Fruit fly (Drosophila melanogaster) whole organism, adult: ENCODE data around the gene CG42526.

Source experiments
- CG11617 ChIP-seq: fragments of 200-800 bp; sonication (Bioruptor generic); optimal IDR thresholded peaks from 2 replicates; lab custom pipeline; 2017; ENCODE audit warnings: mild to moderate bottlenecking, missing biosample characterization, missing genetic modification reagents, missing genetic modification characterization
- CG12768 ChIP-seq: fragments of 200-800 bp; sonication (Bioruptor generic); optimal IDR thresholded peaks from 2 replicates; lab custom pipeline; 2017; ENCODE audit warnings: missing biosample characterization, missing genetic modification characterization, mild to moderate bottlenecking, moderate library complexity, missing genetic modification reagents
- CG14711 ChIP-seq: fragments of 200-800 bp; sonication (Bioruptor generic); optimal IDR thresholded peaks from 2 replicates; lab custom pipeline; 2018; ENCODE audit warnings: missing biosample characterization, mild to moderate bottlenecking, missing genetic modification characterization, moderate library complexity
- CG1620 ChIP-seq: fragments of 200-800 bp; sonication (Bioruptor generic); optimal IDR thresholded peaks from 2 replicates; lab custom pipeline; 2016; ENCODE audit warnings: missing biosample characterization, missing genetic modification characterization
- CG33017 ChIP-seq: fragments of 200-800 bp; sonication (Bioruptor generic); optimal IDR thresholded peaks from 2 replicates; lab custom pipeline; 2018; ENCODE audit warnings: missing biosample characterization, mild to moderate bottlenecking, missing genetic modification characterization, moderate library complexity
- CG5204 ChIP-seq: fragments of 200-800 bp; sonication (Bioruptor generic); optimal IDR thresholded peaks from 2 replicates; lab custom pipeline; 2016; ENCODE audit warnings: missing biosample characterization, missing genetic modification characterization
- CG7045 ChIP-seq: fragments of 200-800 bp; sonication (Bioruptor generic); optimal IDR thresholded peaks from 2 replicates; lab custom pipeline; 2017; ENCODE audit warnings: missing biosample characterization, mild to moderate bottlenecking, missing genetic modification characterization
- CG7101 ChIP-seq: fragments of 200-800 bp; sonication (Bioruptor generic); optimal IDR thresholded peaks from 2 replicates; lab custom pipeline; 2018; ENCODE audit warnings: missing biosample characterization, mild to moderate bottlenecking, missing genetic modification characterization, moderate library complexity
- Clk ChIP-seq: fragments of 200-800 bp; sonication (Bioruptor generic); optimal IDR thresholded peaks from 2 replicates; lab custom pipeline; 2017; ENCODE audit warnings: missing biosample characterization, missing genetic modification characterization
- Crg-1 ChIP-seq: fragments of 200-800 bp; sonication (Bioruptor generic); optimal IDR thresholded peaks from 2 replicates; lab custom pipeline; 2016; ENCODE audit warnings: missing biosample characterization, missing genetic modification characterization
- Hr96 ChIP-seq: fragments of 200-800 bp; sonication (Bioruptor generic); optimal IDR thresholded peaks from 2 replicates; lab custom pipeline; 2016; ENCODE audit warnings: missing biosample characterization, missing genetic modification characterization
- Mnt ChIP-seq: fragments of 200-800 bp; sonication (Bioruptor generic); optimal IDR thresholded peaks from 2 replicates; lab custom pipeline; 2016; ENCODE audit warnings: missing biosample characterization, mild to moderate bottlenecking, missing genetic modification characterization
- bab1 ChIP-seq: fragments of 200-800 bp; sonication (Bioruptor generic); optimal IDR thresholded peaks from 3 replicates; lab custom pipeline; 2019; ENCODE audit warnings: missing biosample characterization, mild to moderate bottlenecking, missing genetic modification characterization, moderate library complexity
- cic ChIP-seq: fragments of 200-800 bp; sonication (Bioruptor generic); optimal IDR thresholded peaks from 2 replicates; lab custom pipeline; 2017; ENCODE audit warnings: missing biosample characterization, mild to moderate bottlenecking, missing genetic modification characterization, moderate library complexity
- cnc ChIP-seq, 2 experiments: fragments of >200 bp; optimal IDR thresholded peaks; 2 replicates each; lab custom pipeline; 2017
- kay ChIP-seq: fragments of 200-800 bp; sonication (Bioruptor generic); peaks from one replicate; lab custom pipeline; 2016; ENCODE audit warnings: missing biosample characterization, missing genetic modification characterization, borderline replicate concordance
- ovo ChIP-seq: fragments of 200-800 bp; sonication (Bioruptor generic); optimal IDR thresholded peaks from 2 replicates; lab custom pipeline; 2016; ENCODE audit warnings: missing biosample characterization, missing genetic modification characterization
- pad ChIP-seq: fragments of 200-800 bp; sonication (Bioruptor generic); optimal IDR thresholded peaks from 3 replicates; lab custom pipeline; 2017; ENCODE audit warnings: missing biosample characterization, missing genetic modification characterization, mild to moderate bottlenecking, moderate library complexity, missing genetic modification reagents
- tj ChIP-seq: fragments of 200-800 bp; sonication (Bioruptor generic); optimal IDR thresholded peaks from 3 replicates; lab custom pipeline; 2017; ENCODE audit warnings: missing biosample characterization, mild to moderate bottlenecking, missing genetic modification characterization, moderate library complexity
- toe ChIP-seq: fragments of 200-800 bp; sonication (Bioruptor generic); optimal IDR thresholded peaks from 2 replicates; lab custom pipeline; 2016; ENCODE audit warnings: missing biosample characterization, missing genetic modification characterization

Gene CG42526

dm6 chr3L:9461670-9462246 lies 26.6 kb upstream of the CG42526 start:
- peak; percentile 78 for TF ChIP-seq CG14711 (tag; lab: Kevin White, UChicago)
- no peak for TF ChIP-seq tj (GFP tag; lab: Kevin White, UChicago)
- TF ChIP-seq CG33017 (tag; lab: Kevin White, UChicago): no peak
- no peak for TF ChIP-seq Hr96 (GFP tag; lab: Kevin White, UChicago)
- no peak for TF ChIP-seq CG12768 (GFP tag; lab: Kevin White, UChicago)
- no peak for TF ChIP-seq Clk (GFP tag; lab: Kevin White, UChicago)
- TF ChIP-seq cic (GFP tag; lab: Kevin White, UChicago): no peak

- TF ChIP-seq toe (GFP tag; lab: Kevin White, UChicago) (peak; percentile 87), Hr96 (GFP tag; lab: Kevin White, UChicago) (peak; percentile 71), CG12768 (GFP tag; lab: Kevin White, UChicago) (peak; percentile 69), bab1 (GFP tag; lab: Kevin White, UChicago) (peak; percentile 78), CG33017 (tag; lab: Kevin White, UChicago) (peak; percentile 70), cic (GFP tag; lab: Kevin White, UChicago) (peak; percentile 55), CG11617 (GFP tag; lab: Kevin White, UChicago) (peak; percentile 72), Clk (GFP tag; lab: Kevin White, UChicago) (no peak), tj (GFP tag; lab: Kevin White, UChicago) (peak; percentile 48), kay (GFP tag; lab: Kevin White, UChicago) (no peak), Crg-1 (GFP tag; lab: Kevin White, UChicago) (peak; percentile 34), CG14711 (tag; lab: Kevin White, UChicago) (peak; percentile 72), cnc (optimal IDR thresholded peaks at IDR 0.05; lab: Kevin White, UChicago) (no peak), pad (peak; percentile 96), CG7101 (tag; lab: Kevin White, UChicago) (peak; percentile 67), Mnt (GFP tag; lab: Kevin White, UChicago) (peak; percentile 77), ovo (GFP tag; lab: Kevin White, UChicago) (no peak), CG5204 (GFP tag; lab: Kevin White, UChicago) (peak; percentile 62), CG7045 (GFP tag; lab: Kevin White, UChicago) (peak; percentile 53), CG1620 (GFP tag; lab: Kevin White, UChicago) (peak; percentile 67)
Observed at dm6 chr3L:9460775-9461491, 25.7 kb upstream of the CG42526 start, which contains the start of the genes CG3434 and CG44838. Gene CG3434, minus strand, starts transcription at chr3L:9460799. Gene CG44838, plus strand, starts transcription at chr3L:9461050.

- TF ChIP-seq CG33017 (tag; lab: Kevin White, UChicago) (peak; percentile 98), pad (peak; percentile 95), ovo (GFP tag; lab: Kevin White, UChicago) (peak; percentile 97), CG7101 (tag; lab: Kevin White, UChicago) (peak; percentile 99), CG14711 (tag; lab: Kevin White, UChicago) (peak; percentile 99), cic (GFP tag; lab: Kevin White, UChicago) (peak; percentile 92), Crg-1 (GFP tag; lab: Kevin White, UChicago) (peak; percentile 99), CG7045 (GFP tag; lab: Kevin White, UChicago) (peak; percentile 99), toe (GFP tag; lab: Kevin White, UChicago) (peak; percentile 99), bab1 (GFP tag; lab: Kevin White, UChicago) (peak; percentile 99), Hr96 (GFP tag; lab: Kevin White, UChicago) (peak; percentile 99), CG1620 (GFP tag; lab: Kevin White, UChicago) (peak; percentile 99), CG5204 (GFP tag; lab: Kevin White, UChicago) (peak; percentile 99), tj (GFP tag; lab: Kevin White, UChicago) (peak; percentile 93), kay (GFP tag; lab: Kevin White, UChicago) (no peak), Clk (GFP tag; lab: Kevin White, UChicago) (peak; percentile 99), cnc (optimal IDR thresholded peaks at IDR 0.05; lab: Kevin White, UChicago) (no peak), CG11617 (GFP tag; lab: Kevin White, UChicago) (peak; percentile 99), CG12768 (GFP tag; lab: Kevin White, UChicago) (peak; percentile 100), Mnt (GFP tag; lab: Kevin White, UChicago) (peak; percentile 97)
Observed at dm6 chr3L:9457619-9458092, 22.5 kb upstream of the CG42526 start, which contains the start of gene CG3437. Gene CG3437, minus strand, starts transcription at chr3L:9457669.

- TF ChIP-seq ovo (GFP tag; lab: Kevin White, UChicago): no peak
- TF ChIP-seq CG1620 (GFP tag; lab: Kevin White, UChicago): no peak
- no peak for TF ChIP-seq Hr96 (GFP tag; lab: Kevin White, UChicago)
- TF ChIP-seq CG33017 (tag; lab: Kevin White, UChicago): no peak
- TF ChIP-seq cic (GFP tag; lab: Kevin White, UChicago): no peak
- no peak for TF ChIP-seq toe (GFP tag; lab: Kevin White, UChicago)
- TF ChIP-seq Mnt (GFP tag; lab: Kevin White, UChicago): no peak
- TF ChIP-seq CG12768 (GFP tag; lab: Kevin White, UChicago): no peak
- no peak for TF ChIP-seq CG5204 (GFP tag; lab: Kevin White, UChicago)
- no peak for TF ChIP-seq kay (GFP tag; lab: Kevin White, UChicago)
- no peak for TF ChIP-seq bab1 (GFP tag; lab: Kevin White, UChicago)
- no peak for TF ChIP-seq tj (GFP tag; lab: Kevin White, UChicago)
Observed at dm6 chr3L:9456389-9456788, 21.2 kb upstream of the CG42526 start.
